Worm (Caenorhabditis elegans) whole organism, young adult: ENCODE measurements around the gene spp-8.

Source experiments
- B0035.1 ChIP-seq: sonication (generic microtip); optimal IDR thresholded peaks from 2 replicates; lab custom pipeline; 2016; ENCODE audit warnings: missing genetic modification characterization, mild to moderate bottlenecking, missing compliant biosample characterization, missing genotype, missing genetic modification reagents
- C17E4.6 ChIP-seq: fragments of 200-800 bp; sonication (Bioruptor generic); IDR thresholded peaks from 2 replicates; pipeline ENCODE4 v1.3.6; 2022; ENCODE audit warnings: missing genetic modification reagents, missing genetic modification characterization, missing compliant biosample characterization
- D2030.7 ChIP-seq: fragments of 200-800 bp; sonication (Bioruptor generic); IDR thresholded peaks from 2 replicates; pipeline ENCODE4 v1.3.6; 2022; ENCODE audit warnings: missing genetic modification reagents, missing genetic modification characterization, missing compliant biosample characterization
- F23B12.7 ChIP-seq: sonication (generic microtip); optimal IDR thresholded peaks from 2 replicates; lab custom pipeline; 2017; ENCODE audit warnings: missing genetic modification characterization, mild to moderate bottlenecking, missing compliant biosample characterization, antibody characterized with exemption, moderate library complexity; ENCODE audit not compliant: insufficient read depth
- F39B2.1 ChIP-seq: fragments of 200-800 bp; sonication (Bioruptor generic); IDR thresholded peaks from 2 replicates; pipeline ENCODE4 v1.3.6; 2022; ENCODE audit warnings: missing genetic modification reagents, missing genetic modification characterization, missing compliant biosample characterization
- F52B5.7 ChIP-seq: sonication (generic microtip); optimal IDR thresholded peaks from 2 replicates; lab custom pipeline; 2016; ENCODE audit warnings: mild to moderate bottlenecking, missing genetic modification characterization, missing compliant biosample characterization
- F57C9.4 ChIP-seq: sonication (generic microtip); optimal IDR thresholded peaks from 2 replicates; lab custom pipeline; 2017; ENCODE audit warnings: mild to moderate bottlenecking, missing genetic modification characterization, missing compliant biosample characterization
- K11D2.4 ChIP-seq: fragments of 200-800 bp; sonication (Bioruptor generic); IDR thresholded peaks from 2 replicates; pipeline ENCODE4 v1.3.6; 2022; ENCODE audit warnings: missing genetic modification reagents, missing genetic modification characterization, missing compliant biosample characterization
- T07F8.4 ChIP-seq: sonication (generic microtip); optimal IDR thresholded peaks from 2 replicates; lab custom pipeline; 2016; ENCODE audit warnings: mild to moderate bottlenecking, missing genetic modification characterization, moderate library complexity, missing compliant biosample characterization
- Y67H2A.10 ChIP-seq: fragments of 200-800 bp; sonication (Bioruptor generic); conservative IDR thresholded peaks from 2 replicates; pipeline ENCODE4 v1.3.6; 2022; ENCODE audit warnings: missing genetic modification reagents, missing genetic modification characterization, missing compliant biosample characterization
- Y95B8A.8 ChIP-seq: fragments of 200-800 bp; sonication (Bioruptor generic); IDR thresholded peaks from 2 replicates; pipeline ENCODE4 v1.3.6; 2022; ENCODE audit warnings: missing genetic modification reagents, missing genetic modification characterization, missing compliant biosample characterization
- ama-1 ChIP-seq, 3 experiments: fragments of 150-350 bp in 1 of 3; sonication (generic microtip) in 2 of 3; optimal IDR thresholded peaks; 2 replicates each; lab custom pipeline; 2014 to 2018; ENCODE audit warnings: missing biosample characterization in 2 of 3, missing genetic modification characterization in 2 of 3, missing genetic modification reagents in 2 of 3
- attf-3 ChIP-seq: fragments of 200-800 bp; sonication (Bioruptor generic); conservative IDR thresholded peaks from 2 replicates; pipeline ENCODE4 v1.3.6; 2022; ENCODE audit warnings: missing genetic modification reagents, missing genetic modification characterization, missing compliant biosample characterization
- attf-6 ChIP-seq: fragments of 200-800 bp; sonication (Bioruptor generic); IDR thresholded peaks from 2 replicates; pipeline ENCODE4 v1.3.6; 2022; ENCODE audit warnings: missing genetic modification reagents, missing genetic modification characterization, missing compliant biosample characterization
- ccch-3 ChIP-seq: fragments of 200-800 bp; sonication (Bioruptor generic); optimal IDR thresholded peaks from 2 replicates; lab custom pipeline; 2018; ENCODE audit warnings: mild to moderate bottlenecking, missing genetic modification characterization, missing compliant biosample characterization
- cebp-2 ChIP-seq: fragments of 200-800 bp; sonication (Bioruptor generic); IDR thresholded peaks from 2 replicates; pipeline ENCODE4 v1.3.6; 2022; ENCODE audit warnings: missing genetic modification characterization, missing compliant biosample characterization
- ceh-100 ChIP-seq: fragments of 200-800 bp; sonication (Bioruptor generic); IDR thresholded peaks from 2 replicates; pipeline ENCODE4 v1.3.6; 2022; ENCODE audit warnings: missing genetic modification reagents, missing genetic modification characterization, missing compliant biosample characterization
- dpl-1 ChIP-seq: fragments of 150-350 bp; optimal IDR thresholded peaks from 2 replicates; lab custom pipeline; 2014; ENCODE audit warnings: missing biosample characterization, missing genetic modification reagents, missing genetic modification characterization
- efl-1 ChIP-seq: fragments of 150-350 bp; optimal IDR thresholded peaks from 2 replicates; lab custom pipeline; 2014; ENCODE audit warnings: missing biosample characterization, missing genetic modification reagents, missing genetic modification characterization
- egl-18 ChIP-seq: fragments of 200-800 bp; sonication (Bioruptor generic); IDR thresholded peaks from 2 replicates; pipeline ENCODE4 v1.3.6; 2022; ENCODE audit warnings: missing genetic modification reagents, missing genetic modification characterization, missing compliant biosample characterization
- ekl-4 ChIP-seq: fragments of 200-800 bp; sonication (Bioruptor generic); IDR thresholded peaks from 2 replicates; pipeline ENCODE4 v1.3.6; 2022; ENCODE audit warnings: missing genetic modification reagents, missing genetic modification characterization, missing compliant biosample characterization
- fkh-3 ChIP-seq: sonication (generic microtip); optimal IDR thresholded peaks from 2 replicates; lab custom pipeline; 2016; ENCODE audit warnings: mild to moderate bottlenecking, missing genetic modification characterization, missing compliant biosample characterization
- hlh-26 ChIP-seq: fragments of 200-800 bp; sonication (Bioruptor generic); conservative IDR thresholded peaks from 2 replicates; pipeline ENCODE4 v1.3.6; 2022; ENCODE audit warnings: missing genetic modification reagents, missing genetic modification characterization, missing compliant biosample characterization
- hmg-1.2 ChIP-seq: fragments of 200-800 bp; sonication (Bioruptor generic); IDR thresholded peaks from 2 replicates; pipeline ENCODE4 v1.3.6; 2022; ENCODE audit warnings: missing genetic modification reagents, missing genetic modification characterization, missing compliant biosample characterization
- hmg-20 ChIP-seq: fragments of 200-800 bp; sonication (Bioruptor generic); IDR thresholded peaks from 2 replicates; pipeline ENCODE4 v1.3.6; 2022; ENCODE audit warnings: missing genetic modification reagents, missing genetic modification characterization, missing compliant biosample characterization
- hsf-1 ChIP-seq: fragments of 200-800 bp; sonication (Bioruptor generic); IDR thresholded peaks from 2 replicates; pipeline ENCODE4 v1.3.6; 2022; ENCODE audit warnings: missing genetic modification reagents, missing genetic modification characterization, missing compliant biosample characterization
- lin-40 ChIP-seq: sonication (generic microtip); optimal IDR thresholded peaks from 2 replicates; lab custom pipeline; 2016; ENCODE audit warnings: missing genetic modification characterization, mild to moderate bottlenecking, missing compliant biosample characterization, missing genotype, missing genetic modification reagents
- lin-54 ChIP-seq: fragments of 200-800 bp; sonication (Bioruptor generic); optimal IDR thresholded peaks from 2 replicates; lab custom pipeline; 2018; ENCODE audit warnings: mild to moderate bottlenecking, missing genetic modification characterization, missing compliant biosample characterization
- lir-1 ChIP-seq: fragments of 200-800 bp; sonication (Bioruptor generic); conservative IDR thresholded peaks from 2 replicates; pipeline ENCODE4 v1.3.6; 2022; ENCODE audit warnings: missing genetic modification reagents, missing genetic modification characterization, missing compliant biosample characterization
- mes-4 ChIP-seq: sonication (generic microtip); optimal IDR thresholded peaks from 2 replicates; lab custom pipeline; 2016; ENCODE audit warnings: missing genotype, missing genetic modification characterization, missing compliant biosample characterization
- nfya-2 ChIP-seq: fragments of 200-800 bp; sonication (Bioruptor generic); IDR thresholded peaks from 2 replicates; pipeline ENCODE4 v1.3.6; 2022; ENCODE audit warnings: missing genetic modification reagents, missing genetic modification characterization, missing compliant biosample characterization
- nhr-120 ChIP-seq: fragments of 200-800 bp; sonication (Bioruptor generic); IDR thresholded peaks from 2 replicates; pipeline ENCODE4 v1.3.6; 2022; ENCODE audit warnings: missing genetic modification characterization, missing compliant biosample characterization
- nhr-27 ChIP-seq: fragments of 200-800 bp; sonication (Bioruptor generic); optimal IDR thresholded peaks from 2 replicates; lab custom pipeline; 2018; ENCODE audit warnings: mild to moderate bottlenecking, missing genetic modification characterization, moderate library complexity, missing compliant biosample characterization
- nhr-90 ChIP-seq: sonication (generic microtip); optimal IDR thresholded peaks from 2 replicates; lab custom pipeline; 2016; ENCODE audit warnings: missing genotype, mild to moderate bottlenecking, missing genetic modification characterization, missing compliant biosample characterization
- pbrm-1 ChIP-seq: fragments of 200-800 bp; sonication (Bioruptor generic); IDR thresholded peaks from 2 replicates; pipeline ENCODE4 v1.3.6; 2022; ENCODE audit warnings: missing genetic modification reagents, missing genetic modification characterization, missing compliant biosample characterization
- snpc-3.4 ChIP-seq: sonication (generic microtip); optimal IDR thresholded peaks from 2 replicates; lab custom pipeline; 2017; ENCODE audit warnings: missing genetic modification characterization, mild to moderate bottlenecking, missing compliant biosample characterization, antibody characterized with exemption, moderate library complexity, missing genotype, missing genetic modification reagents
- snpc-4 ChIP-seq, 5 experiments: fragments of 150-350 bp in 1 of 5; sonication (generic microtip) in 4 of 5; optimal IDR thresholded peaks; 2 replicates each; lab custom pipeline; 2014 to 2018; ENCODE audit warnings: missing genetic modification characterization in 5 of 5, missing biosample characterization in 3 of 5, antibody characterized with exemption in 2 of 5, mild to moderate bottlenecking in 2 of 5, missing compliant biosample characterization in 2 of 5, missing genotype in 2 of 5, moderate library complexity in 2 of 5, missing genetic modification reagents in 1 of 5
- somi-1 ChIP-seq: fragments of 200-800 bp; sonication (Bioruptor generic); optimal IDR thresholded peaks from 2 replicates; lab custom pipeline; 2018; ENCODE audit warnings: mild to moderate bottlenecking, missing genetic modification characterization, missing compliant biosample characterization
- sptf-2 ChIP-seq: fragments of 200-800 bp; sonication (Bioruptor generic); optimal IDR thresholded peaks from 2 replicates; lab custom pipeline; 2018; ENCODE audit warnings: mild to moderate bottlenecking, missing genetic modification characterization, missing compliant biosample characterization
- unc-62 ChIP-seq: fragments of 150-350 bp; optimal IDR thresholded peaks from 2 replicates; lab custom pipeline; 2014; ENCODE audit warnings: missing biosample characterization, missing genetic modification reagents, missing genetic modification characterization
- xnd-1 ChIP-seq: sonication (generic microtip); optimal IDR thresholded peaks from 2 replicates; lab custom pipeline; 2016; ENCODE audit warnings: missing genotype, missing genetic modification reagents, missing genetic modification characterization, missing compliant biosample characterization
- ztf-25 ChIP-seq: fragments of 200-800 bp; sonication (Bioruptor generic); IDR thresholded peaks from 2 replicates; pipeline ENCODE4 v1.3.6; 2022; ENCODE audit warnings: missing genetic modification reagents, missing genetic modification characterization, missing compliant biosample characterization
- ztf-26 ChIP-seq: sonication (generic microtip); optimal IDR thresholded peaks from 2 replicates; lab custom pipeline; 2017; ENCODE audit warnings: missing genetic modification characterization, missing compliant biosample characterization
- ztf-28 ChIP-seq: fragments of 200-800 bp; sonication (Bioruptor generic); IDR thresholded peaks from 2 replicates; pipeline ENCODE4 v1.3.6; 2022; ENCODE audit warnings: missing genetic modification reagents, missing genetic modification characterization, missing compliant biosample characterization

The spp-8 gene

DNA sequence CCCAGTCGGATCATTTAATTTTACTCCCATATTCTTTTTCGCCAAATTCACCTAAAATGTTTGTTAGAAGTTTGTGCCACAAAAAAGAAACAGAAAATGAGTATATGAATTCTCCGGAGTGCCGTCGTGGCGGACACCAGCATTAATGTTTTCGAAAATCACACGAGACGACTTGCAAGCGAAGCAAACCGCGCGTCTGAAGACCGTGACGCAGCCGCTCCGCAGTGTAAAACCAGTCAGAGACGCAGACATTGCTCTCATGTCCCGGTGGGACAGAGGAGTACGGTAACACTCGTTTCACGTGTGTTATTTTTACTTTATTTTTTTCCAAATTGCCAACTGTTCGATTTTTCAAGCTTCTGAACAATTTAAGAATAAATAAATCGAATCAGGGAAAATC lies 48.8 kb upstream of the spp-8 start, which contains the start of the genes T26A8.4 and pdtf-1 (continued):
- peak; percentile 68; the same call in 1 of the 2 replicates for TF ChIP-seq Y95B8A.8 (GFP tag; lab: Robert Waterston, UW)
- peak; percentile 86 for TF ChIP-seq lir-1 (GFP tag; lab: Robert Waterston, UW)
- peak; percentile 46 for TF ChIP-seq snpc-3.4 (tag; lab: Kevin White, UChicago)
- TF ChIP-seq lin-54: peak; percentile 83
- peak; percentile 60 for TF ChIP-seq efl-1
- TF ChIP-seq B0035.1 (tag; lab: Kevin White, UChicago): peak; percentile 51
- peak; percentile 58 for TF ChIP-seq somi-1 (GFP tag; lab: Kevin White, UChicago)
- peak; percentile 77 for TF ChIP-seq attf-3 (GFP tag; lab: Robert Waterston, UW)
- peak; percentile 92 for TF ChIP-seq F23B12.7
- no peak for TF ChIP-seq mes-4
- TF ChIP-seq K11D2.4: peak; percentile 76
- TF ChIP-seq Y67H2A.10 (GFP tag; lab: Robert Waterston, UW): peak; percentile 88; the same call in 1 of the 2 replicates
- no peak for TF ChIP-seq cebp-2 (GFP tag; lab: Robert Waterston, UW)
- no peak for TF ChIP-seq nhr-120 (GFP tag; lab: Robert Waterston, UW)
- TF ChIP-seq hsf-1 (GFP tag; lab: Robert Waterston, UW): peak; percentile 70
- TF ChIP-seq xnd-1: no peak
- TF ChIP-seq hmg-20 (GFP tag; lab: Robert Waterston, UW): no peak
- peak; percentile 91 for TF ChIP-seq hmg-1.2
- peak; percentile 95 for TF ChIP-seq pbrm-1
- no peak; the same call in 1 of the 2 replicates for TF ChIP-seq attf-6
- no peak for TF ChIP-seq fkh-3 (tag; lab: Kevin White, UChicago)
- no peak for TF ChIP-seq hlh-26
- TF ChIP-seq ccch-3: no peak
- TF ChIP-seq egl-18: no peak
- peak; percentile 79 for TF ChIP-seq C17E4.6 (GFP tag; lab: Robert Waterston, UW)
- no peak for TF ChIP-seq F57C9.4
- TF ChIP-seq ekl-4 (GFP tag; lab: Robert Waterston, UW): peak; percentile 92
- TF ChIP-seq D2030.7 (GFP tag; lab: Robert Waterston, UW): peak; percentile 88
- TF ChIP-seq sptf-2 (GFP tag; lab: Kevin White, UChicago): no peak
- peak; percentile 80 for TF ChIP-seq lin-40 (tag; lab: Kevin White, UChicago)

DNA sequence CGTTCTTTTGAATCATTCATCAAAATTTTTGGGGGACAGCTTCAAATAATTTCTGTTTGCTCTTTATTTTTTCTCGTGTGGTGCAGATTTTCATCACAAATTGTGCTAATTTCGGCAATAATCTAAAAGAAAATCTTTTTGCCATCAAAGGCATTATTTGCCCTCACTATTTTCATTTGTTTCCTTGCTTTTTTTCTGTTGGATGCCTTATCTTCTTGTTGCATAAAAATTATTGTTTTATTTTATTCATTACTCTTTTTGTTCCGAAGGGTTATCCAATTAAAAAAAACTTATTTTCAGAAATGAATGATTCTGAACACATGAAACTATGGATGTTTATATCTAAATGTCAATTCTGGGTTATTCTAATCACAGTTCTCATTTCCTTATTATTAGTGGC lies 34.6 kb upstream of the spp-8 start, which contains the start of gene T01B11.1:
Gene T01B11.1 (plus strand): TSS at position 301 of the 400 bp plus-strand sequence.
- no peak for TF ChIP-seq nfya-2 (GFP tag; lab: Robert Waterston, UW)
- TF ChIP-seq nhr-90 (tag; lab: Kevin White, UChicago): no peak
- TF ChIP-seq snpc-4 (GFP tag; optimal IDR thresholded peaks at IDR 0.05; lab: Kevin White, UChicago): no peak
- TF ChIP-seq snpc-4 (tag; optimal IDR thresholded peaks at IDR 0.05; lab: Kevin White, UChicago): no peak

DNA sequence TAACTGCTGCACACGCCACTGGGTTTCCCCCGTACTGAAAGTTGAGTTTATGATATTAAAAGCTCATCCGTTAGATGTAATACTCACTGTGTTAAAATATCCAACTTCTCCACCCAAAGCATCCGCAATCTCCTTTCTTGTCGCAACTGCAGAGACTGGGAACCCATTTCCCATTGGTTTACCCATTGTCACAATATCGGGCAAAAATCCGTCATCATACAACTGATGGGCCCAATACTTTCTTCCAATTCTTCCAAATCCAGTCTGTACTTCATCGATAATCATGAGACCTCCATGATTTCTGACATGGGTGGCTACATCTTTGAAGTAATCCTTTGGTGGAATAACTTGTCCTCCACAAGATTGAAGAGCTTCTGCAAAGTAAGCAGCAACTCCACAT lies 31.6 kb upstream of the spp-8 start:
- TF ChIP-seq ceh-100: no peak
- no peak for TF ChIP-seq T07F8.4 (tag; lab: Kevin White, UChicago)
- no peak for TF ChIP-seq snpc-3.4 (tag; lab: Kevin White, UChicago)
- no peak for TF ChIP-seq F39B2.1 (GFP tag; lab: Robert Waterston, UW)
- no peak for TF ChIP-seq lir-1 (GFP tag; lab: Robert Waterston, UW)
- TF ChIP-seq F52B5.7: no peak
- no peak for TF ChIP-seq ztf-26 (tag; lab: Kevin White, UChicago)
- TF ChIP-seq ztf-25 (GFP tag; lab: Robert Waterston, UW): no peak
- no peak for TF ChIP-seq attf-3 (GFP tag; lab: Robert Waterston, UW)
- no peak for TF ChIP-seq nhr-27 (tag; lab: Kevin White, UChicago)
- no peak for TF ChIP-seq cebp-2 (GFP tag; lab: Robert Waterston, UW)
- no peak for TF ChIP-seq ztf-28 (GFP tag; lab: Robert Waterston, UW)
- no peak for TF ChIP-seq K11D2.4
- TF ChIP-seq ama-1 (optimal IDR thresholded peaks at IDR 0.05; lab: Kevin White, UChicago): no peak
- TF ChIP-seq ama-1 (GFP tag; optimal IDR thresholded peaks at IDR 0.05; lab: Kevin White, UChicago): no peak
- no peak for TF ChIP-seq unc-62
- TF ChIP-seq D2030.7 (GFP tag; lab: Robert Waterston, UW): no peak
- no peak for TF ChIP-seq dpl-1 (GFP tag; lab: Kevin White, UChicago)
- TF ChIP-seq efl-1: no peak
